Worm (Caenorhabditis elegans) whole organism, L4/young adult: ENCODE measurements around the gene F43C1.7.

Source experiments
- W03F9.2 ChIP-seq: fragments of 150-350 bp; optimal IDR thresholded peaks from 2 replicates; lab custom pipeline; 2014; ENCODE audit warnings: missing biosample characterization, missing genetic modification characterization
- dao-5 ChIP-seq: sonication (generic microtip); optimal IDR thresholded peaks from 2 replicates; lab custom pipeline; 2016; ENCODE audit warnings: missing genotype, missing genetic modification characterization, moderate library complexity, missing compliant biosample characterization
- him-1 ChIP-seq: sonication (generic microtip); optimal IDR thresholded peaks from 2 replicates; lab custom pipeline; 2016; ENCODE audit warnings: missing genotype, missing genetic modification reagents, missing genetic modification characterization, missing compliant biosample characterization

Gene F43C1.7

ce11 chrIII:4232811-4233269 lies 9.5 kb downstream of the F43C1.7 start, which contains the start of gene nhr-20:
Gene nhr-20, minus strand, starts transcription at chrIII:4233219.
- TF ChIP-seq him-1 (tag; lab: Kevin White, UChicago) (no peak), dao-5 (tag; lab: Kevin White, UChicago) (no peak), W03F9.2 (tag; lab: Kevin White, UChicago) (no peak)

ce11 chrIII:4231372-4231771 lies 11.0 kb downstream of the F43C1.7 start:
- TF ChIP-seq W03F9.2 (tag; lab: Kevin White, UChicago) = no peak
- TF ChIP-seq him-1 (tag; lab: Kevin White, UChicago) = no peak
- no peak for TF ChIP-seq dao-5 (tag; lab: Kevin White, UChicago)

ce11 chrIII:4230092-4230491 lies 12.3 kb downstream of the F43C1.7 start:
- no peak for TF ChIP-seq W03F9.2 (tag; lab: Kevin White, UChicago)
- no peak for TF ChIP-seq him-1 (tag; lab: Kevin White, UChicago)
- no peak for TF ChIP-seq dao-5 (tag; lab: Kevin White, UChicago)

- TF ChIP-seq W03F9.2 (tag; lab: Kevin White, UChicago) (no peak), dao-5 (tag; lab: Kevin White, UChicago) (no peak), him-1 (tag; lab: Kevin White, UChicago) (no peak)
These were observed 13.5 kb downstream of the F43C1.7 start, which contains the start of gene F43C1.5 for ce11 chrIII:4228841-4229240. Gene F43C1.5, plus strand, starts transcription at chrIII:4229141.

ce11 chrIII:4228008-4228407 lies 14.4 kb downstream of the F43C1.7 start, which contains the start of gene mpk-1:
Gene mpk-1, minus strand, starts transcription at chrIII:4228108.
- TF ChIP-seq him-1 (tag; lab: Kevin White, UChicago) = no peak
- TF ChIP-seq W03F9.2 (tag; lab: Kevin White, UChicago) = no peak
- no peak for TF ChIP-seq dao-5 (tag; lab: Kevin White, UChicago)

- no peak for TF ChIP-seq W03F9.2 (tag; lab: Kevin White, UChicago)
- no peak for TF ChIP-seq dao-5 (tag; lab: Kevin White, UChicago)
- TF ChIP-seq him-1 (tag; lab: Kevin White, UChicago) = no peak
These were observed 15.0 kb downstream of the F43C1.7 start for ce11 chrIII:4227363-4227762.

ce11 chrIII:4224722-4225121 lies 17.7 kb downstream of the F43C1.7 start:
- TF ChIP-seq dao-5 (tag; lab: Kevin White, UChicago) = no peak
- TF ChIP-seq him-1 (tag; lab: Kevin White, UChicago) = no peak
- TF ChIP-seq W03F9.2 (tag; lab: Kevin White, UChicago) = no peak

- no peak for TF ChIP-seq dao-5 (tag; lab: Kevin White, UChicago)
- TF ChIP-seq him-1 (tag; lab: Kevin White, UChicago) = peak; percentile 71
- TF ChIP-seq W03F9.2 (tag; lab: Kevin White, UChicago) = peak; percentile 41
These were observed 18.7 kb downstream of the F43C1.7 start for ce11 chrIII:4223668-4224127.

ce11 chrIII:4221527-4221926 lies 20.8 kb downstream of the F43C1.7 start:
- TF ChIP-seq W03F9.2 (tag; lab: Kevin White, UChicago) (no peak), him-1 (tag; lab: Kevin White, UChicago) (no peak), dao-5 (tag; lab: Kevin White, UChicago) (no peak)

ce11 chrIII:4220864-4221263 lies 21.5 kb downstream of the F43C1.7 start:
- TF ChIP-seq dao-5 (tag; lab: Kevin White, UChicago) (no peak), him-1 (tag; lab: Kevin White, UChicago) (no peak), W03F9.2 (tag; lab: Kevin White, UChicago) (no peak)

- TF ChIP-seq him-1 (tag; lab: Kevin White, UChicago) (no peak), W03F9.2 (tag; lab: Kevin White, UChicago) (no peak), dao-5 (tag; lab: Kevin White, UChicago) (no peak)
These were observed 31.7 kb downstream of the F43C1.7 start for ce11 chrIII:4210661-4211060.

ce11 chrIII:4209188-4209587 lies 33.2 kb downstream of the F43C1.7 start, which contains the start of gene phlp-2:
Gene phlp-2, plus strand, starts transcription at chrIII:4209488.
- TF ChIP-seq W03F9.2 (tag; lab: Kevin White, UChicago) = no peak
- no peak for TF ChIP-seq dao-5 (tag; lab: Kevin White, UChicago)
- TF ChIP-seq him-1 (tag; lab: Kevin White, UChicago) = no peak

ce11 chrIII:4208210-4208609 lies 34.2 kb downstream of the F43C1.7 start:
- no peak for TF ChIP-seq him-1 (tag; lab: Kevin White, UChicago)
- no peak for TF ChIP-seq W03F9.2 (tag; lab: Kevin White, UChicago)
- TF ChIP-seq dao-5 (tag; lab: Kevin White, UChicago) = no peak

- no peak for TF ChIP-seq him-1 (tag; lab: Kevin White, UChicago)
- TF ChIP-seq W03F9.2 (tag; lab: Kevin White, UChicago) = peak; percentile 36
These were observed 36.5 kb downstream of the F43C1.7 start, which contains the start of gene R74.8 for ce11 chrIII:4205751-4206327. Gene R74.8, plus strand, starts transcription at chrIII:4206277.
